Worm (Caenorhabditis elegans) whole organism, mixed stage, embryonic: ENCODE data around the gene Y37A1A.2.

ENCODE experiments used
- M03D4.4 ChIP-seq: sonication (generic microtip); optimal IDR thresholded peaks from 2 replicates; lab custom pipeline; 2017; ENCODE audit warnings: mild to moderate bottlenecking, missing genetic modification characterization, missing compliant biosample characterization
- bed-3 ChIP-seq: fragments of 200-800 bp; sonication (Bioruptor generic); optimal IDR thresholded peaks from 3 replicates; lab custom pipeline; 2018; ENCODE audit warnings: mild to moderate bottlenecking, missing genetic modification characterization, moderate library complexity, missing compliant biosample characterization
- blmp-1 ChIP-seq: fragments of 150-350 bp; optimal IDR thresholded peaks from 2 replicates; lab custom pipeline; 2014; ENCODE audit warnings: missing biosample characterization, missing genetic modification characterization
- ceh-39 ChIP-seq: fragments of 150-350 bp; optimal IDR thresholded peaks from 2 replicates; lab custom pipeline; 2014; ENCODE audit warnings: missing biosample characterization, missing genetic modification characterization
- ceh-43 ChIP-seq: fragments of 200-800 bp; sonication (Bioruptor generic); optimal IDR thresholded peaks from 2 replicates; lab custom pipeline; 2018; ENCODE audit warnings: mild to moderate bottlenecking, missing genetic modification characterization, moderate library complexity, missing compliant biosample characterization
- ceh-83 ChIP-seq: fragments of 200-800 bp; sonication (Bioruptor generic); optimal IDR thresholded peaks from 2 replicates; lab custom pipeline; 2018; ENCODE audit warnings: mild to moderate bottlenecking, missing genetic modification characterization, missing compliant biosample characterization
- ces-1 ChIP-seq: fragments of 150-350 bp; optimal IDR thresholded peaks from 2 replicates; lab custom pipeline; 2014; ENCODE audit warnings: missing biosample characterization, missing genetic modification reagents, missing genetic modification characterization
- cnd-1 ChIP-seq: fragments of 200-800 bp; sonication (Bioruptor generic); optimal IDR thresholded peaks from 2 replicates; lab custom pipeline; 2018; ENCODE audit warnings: mild to moderate bottlenecking, missing genetic modification characterization, missing compliant biosample characterization
- drap-1 ChIP-seq: fragments of 200-800 bp; sonication (Bioruptor generic); optimal IDR thresholded peaks from 3 replicates; lab custom pipeline; 2018; ENCODE audit warnings: mild to moderate bottlenecking, missing genetic modification characterization, missing compliant biosample characterization
- elt-1 ChIP-seq: sonication (generic microtip); optimal IDR thresholded peaks from 2 replicates; lab custom pipeline; 2017; ENCODE audit warnings: missing genetic modification characterization, mild to moderate bottlenecking, missing compliant biosample characterization, antibody characterized with exemption, moderate library complexity, borderline replicate concordance; ENCODE audit not compliant: insufficient read depth
- elt-3 ChIP-seq: fragments of 150-350 bp; optimal IDR thresholded peaks from 2 replicates; lab custom pipeline; 2014; ENCODE audit warnings: missing biosample characterization, missing genetic modification characterization
- flh-1 ChIP-seq: fragments of 200-800 bp; sonication (Bioruptor generic); optimal IDR thresholded peaks from 2 replicates; lab custom pipeline; 2018; ENCODE audit warnings: mild to moderate bottlenecking, missing genetic modification characterization, moderate library complexity, missing compliant biosample characterization
- ham-2 ChIP-seq: fragments of 200-800 bp; sonication (Bioruptor generic); optimal IDR thresholded peaks from 2 replicates; lab custom pipeline; 2018; ENCODE audit warnings: mild to moderate bottlenecking, missing genetic modification characterization, missing compliant biosample characterization
- hlh-1 ChIP-seq: fragments of 150-350 bp; optimal IDR thresholded peaks from 2 replicates; lab custom pipeline; 2014; ENCODE audit warnings: missing biosample characterization, missing genetic modification reagents, missing genetic modification characterization
- lin-13 ChIP-seq: fragments of 150-350 bp; optimal IDR thresholded peaks from 2 replicates; lab custom pipeline; 2014; ENCODE audit warnings: missing biosample characterization, missing genetic modification characterization
- lin-32 ChIP-seq: fragments of 200-800 bp; sonication (Bioruptor generic); optimal IDR thresholded peaks from 2 replicates; lab custom pipeline; 2018; ENCODE audit warnings: mild to moderate bottlenecking, missing genetic modification characterization, missing compliant biosample characterization
- lsy-2 ChIP-seq: fragments of 150-350 bp; optimal IDR thresholded peaks from 2 replicates; lab custom pipeline; 2014; ENCODE audit warnings: missing biosample characterization, missing genetic modification characterization
- mab-5 ChIP-seq: fragments of 150-350 bp; optimal IDR thresholded peaks from 2 replicates; lab custom pipeline; 2014; ENCODE audit warnings: missing biosample characterization, missing genetic modification characterization
- mep-1 ChIP-seq: fragments of 150-350 bp; optimal IDR thresholded peaks from 2 replicates; lab custom pipeline; 2017; ENCODE audit warnings: missing biosample characterization, missing genetic modification reagents, missing genetic modification characterization, inconsistent platforms
- mls-2 ChIP-seq: sonication (generic microtip); optimal IDR thresholded peaks from 2 replicates; lab custom pipeline; 2016; ENCODE audit warnings: mild to moderate bottlenecking, missing genetic modification characterization, moderate library complexity, missing compliant biosample characterization
- nhr-12 ChIP-seq: fragments of 150-350 bp; optimal IDR thresholded peaks from 2 replicates; lab custom pipeline; 2014; ENCODE audit warnings: missing biosample characterization, missing genetic modification characterization
- nhr-2 ChIP-seq: fragments of 150-350 bp; optimal IDR thresholded peaks from 2 replicates; lab custom pipeline; 2014; ENCODE audit warnings: missing biosample characterization, missing genetic modification characterization
- nhr-237 ChIP-seq: fragments of 150-350 bp; optimal IDR thresholded peaks from 2 replicates; lab custom pipeline; 2014; ENCODE audit warnings: missing biosample characterization, missing genetic modification characterization
- nhr-28 ChIP-seq: fragments of 150-350 bp; optimal IDR thresholded peaks from 2 replicates; lab custom pipeline; 2014; ENCODE audit warnings: missing biosample characterization, missing genetic modification characterization
- nhr-76 ChIP-seq: sonication (generic microtip); optimal IDR thresholded peaks from 2 replicates; lab custom pipeline; 2017; ENCODE audit warnings: missing biosample characterization, missing genetic modification characterization
- pha-4 ChIP-seq: fragments of 150-350 bp; optimal IDR thresholded peaks from 2 replicates; lab custom pipeline; 2018; ENCODE audit warnings: missing biosample characterization, missing genetic modification reagents, missing genetic modification characterization
- sem-2 ChIP-seq: fragments of 200-800 bp; sonication (Bioruptor generic); optimal IDR thresholded peaks from 2 replicates; lab custom pipeline; 2018; ENCODE audit warnings: mild to moderate bottlenecking, missing genetic modification characterization, missing compliant biosample characterization
- snpc-4 ChIP-seq: fragments of 150-350 bp; optimal IDR thresholded peaks from 2 replicates; lab custom pipeline; 2014; ENCODE audit warnings: missing biosample characterization, missing genetic modification characterization
- sptf-1 ChIP-seq: sonication (generic microtip); optimal IDR thresholded peaks from 2 replicates; lab custom pipeline; 2017; ENCODE audit warnings: mild to moderate bottlenecking, missing genetic modification characterization, moderate library complexity, missing compliant biosample characterization
- tbx-8 ChIP-seq: fragments of 200-800 bp; sonication (Bioruptor generic); optimal IDR thresholded peaks from 2 replicates; lab custom pipeline; 2018; ENCODE audit warnings: mild to moderate bottlenecking, missing genetic modification characterization, moderate library complexity, missing compliant biosample characterization
- unc-120 ChIP-seq: sonication (generic microtip); optimal IDR thresholded peaks from 2 replicates; lab custom pipeline; 2017; ENCODE audit warnings: missing genetic modification characterization, missing compliant biosample characterization; ENCODE audit not compliant: poor library complexity, severe bottlenecking
- unc-39 ChIP-seq: fragments of 150-350 bp; optimal IDR thresholded peaks from 2 replicates; lab custom pipeline; 2014; ENCODE audit warnings: missing biosample characterization, missing genetic modification characterization
- unc-62 ChIP-seq: fragments of 150-350 bp; optimal IDR thresholded peaks from 2 replicates; lab custom pipeline; 2014; ENCODE audit warnings: missing biosample characterization, missing genetic modification reagents, missing genetic modification characterization
- zip-8 ChIP-seq: fragments of 150-350 bp; optimal IDR thresholded peaks from 2 replicates; lab custom pipeline; 2014; ENCODE audit warnings: missing biosample characterization, missing genetic modification characterization
- ztf-11 ChIP-seq: fragments of 150-350 bp; optimal IDR thresholded peaks from 2 replicates; lab custom pipeline; 2014; ENCODE audit warnings: missing biosample characterization, missing genetic modification characterization

The Y37A1A.2 gene

DNA sequence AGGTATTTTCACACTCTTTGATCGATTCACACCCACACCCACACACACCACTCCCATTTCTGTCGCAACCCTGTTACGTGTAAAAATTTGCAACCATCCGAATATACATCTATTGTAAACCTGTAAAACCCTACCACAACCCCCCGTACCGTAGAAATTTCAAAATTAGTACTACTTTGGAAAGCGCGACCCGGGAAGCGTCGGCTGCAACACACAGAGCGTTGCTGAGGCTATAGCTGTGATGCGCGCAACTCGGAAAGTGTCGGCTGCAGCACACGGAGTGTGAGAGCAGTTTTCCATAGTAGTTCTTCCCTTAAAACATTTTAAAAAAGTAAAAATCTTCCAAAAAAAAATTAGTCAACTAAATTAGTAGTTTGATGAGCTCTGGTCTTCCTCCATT is 19.7 kb downstream of the Y37A1A.2 start:
- peak; percentile 20 for TF ChIP-seq sem-2 (GFP tag; lab: Kevin White, UChicago)
- no peak for TF ChIP-seq drap-1
- TF ChIP-seq, all 35 proteins: peak for 1

DNA sequence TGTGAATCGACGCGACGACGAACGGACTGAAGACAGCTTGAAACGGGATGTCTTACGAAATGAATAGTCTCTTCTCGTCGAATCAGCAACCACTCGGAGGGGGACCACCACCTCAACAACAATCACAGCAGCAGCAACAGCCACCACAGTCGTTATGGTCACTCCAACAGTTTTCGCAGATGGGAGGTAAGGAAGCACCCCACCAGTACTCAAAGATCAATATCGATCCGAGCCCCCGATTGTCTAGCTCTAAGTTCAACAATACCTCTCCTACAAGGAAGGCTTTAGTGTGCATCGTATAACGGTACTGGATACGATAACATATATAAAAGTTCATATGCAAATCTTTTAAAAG is 24.7 kb downstream of the Y37A1A.2 start:
- no peak for TF ChIP-seq ztf-11
- no peak for TF ChIP-seq ham-2 (GFP tag; lab: Kevin White, UChicago)
- TF ChIP-seq, all 35 proteins: peak for 0

DNA sequence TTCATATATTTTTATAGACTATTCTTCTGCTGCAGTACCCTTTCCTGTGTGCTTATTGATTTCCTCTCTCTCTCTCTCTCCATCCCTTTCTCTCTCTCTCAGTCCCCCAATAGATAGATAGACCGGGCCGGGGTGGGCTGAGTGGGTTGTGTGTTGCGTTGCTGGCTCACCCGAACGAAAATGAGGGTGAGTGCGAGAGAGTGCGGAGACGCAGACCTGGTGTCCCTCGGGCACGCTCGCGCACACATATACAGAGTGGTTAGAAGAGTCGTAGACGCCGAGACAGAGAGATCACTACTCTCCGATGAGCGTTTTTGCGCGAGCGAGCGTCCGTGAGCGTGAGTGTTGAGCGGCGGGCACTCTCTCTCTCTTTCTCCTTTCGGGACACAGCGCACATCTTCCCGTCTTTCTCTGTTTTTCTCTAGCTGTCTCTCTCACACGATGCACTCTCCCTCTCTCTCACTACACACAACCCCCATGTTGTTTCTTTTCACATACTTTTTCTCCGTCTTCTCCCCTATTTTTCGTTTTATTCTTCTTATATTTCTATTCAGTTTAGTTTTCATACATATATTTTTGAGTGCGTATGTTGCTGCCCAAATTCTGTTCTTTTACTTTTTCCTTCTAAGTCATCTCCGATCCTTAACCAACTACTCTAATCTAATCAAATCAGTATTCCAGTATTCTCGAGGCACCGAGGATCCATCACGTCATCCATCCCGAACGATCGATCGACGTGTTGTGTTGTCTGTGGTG is 25.2 kb downstream of the Y37A1A.2 start, which contains the start of gene lin-66:
TSS of gene lin-66 (plus strand) at position 672 of the 756 bp plus-strand sequence.
- TF ChIP-seq snpc-4 (tag; lab: Kevin White, UChicago): no peak
- TF ChIP-seq lin-13 (tag; lab: Kevin White, UChicago): peak; percentile 74
- TF ChIP-seq ham-2 (GFP tag; lab: Kevin White, UChicago): peak; percentile 74
- no peak for TF ChIP-seq ceh-83 (GFP tag; lab: Kevin White, UChicago)
- TF ChIP-seq lin-32 (GFP tag; lab: Kevin White, UChicago): no peak
- TF ChIP-seq mls-2 (tag; lab: Kevin White, UChicago): peak; percentile 86
- TF ChIP-seq cnd-1: peak; percentile 37
- peak; percentile 49 for TF ChIP-seq ceh-39 (tag; lab: Kevin White, UChicago)
- TF ChIP-seq lsy-2 (tag; lab: Kevin White, UChicago): no peak
- TF ChIP-seq flh-1 (GFP tag; lab: Kevin White, UChicago): no peak
- TF ChIP-seq bed-3 (GFP tag; lab: Kevin White, UChicago): no peak
- TF ChIP-seq elt-1 (tag; lab: Kevin White, UChicago): no peak
- TF ChIP-seq ztf-11: peak; percentile 46
- TF ChIP-seq drap-1: peak; percentile 81
- TF ChIP-seq nhr-76 (tag; lab: Kevin White, UChicago): no peak
- no peak for TF ChIP-seq nhr-12 (tag; lab: Kevin White, UChicago)
- no peak for TF ChIP-seq blmp-1
- no peak for TF ChIP-seq nhr-28 (tag; lab: Kevin White, UChicago)
- peak; percentile 66 for TF ChIP-seq unc-62 (GFP tag; lab: Kevin White, UChicago)
- TF ChIP-seq hlh-1 (tag; lab: Kevin White, UChicago): peak; percentile 9
- TF ChIP-seq sem-2 (GFP tag; lab: Kevin White, UChicago): no peak
- TF ChIP-seq M03D4.4: peak; percentile 70
- TF ChIP-seq ceh-43 (GFP tag; lab: Kevin White, UChicago): no peak
- peak; percentile 31 for TF ChIP-seq unc-39
- TF ChIP-seq tbx-8: peak; percentile 44
- TF ChIP-seq pha-4 (tag; lab: Kevin White, UChicago): peak; percentile 95
- TF ChIP-seq elt-3 (tag; lab: Kevin White, UChicago): no peak
- no peak for TF ChIP-seq zip-8 (tag; lab: Kevin White, UChicago)
- peak; percentile 49 for TF ChIP-seq mep-1 (tag; lab: Kevin White, UChicago)
- TF ChIP-seq ces-1 (GFP tag; lab: Kevin White, UChicago): peak; percentile 42
- TF ChIP-seq mab-5 (tag; lab: Kevin White, UChicago): no peak
- no peak for TF ChIP-seq nhr-2
- peak; percentile 84 for TF ChIP-seq sptf-1
- TF ChIP-seq unc-120 (tag; lab: Kevin White, UChicago): peak; percentile 98
- TF ChIP-seq nhr-237: peak; percentile 55

DNA sequence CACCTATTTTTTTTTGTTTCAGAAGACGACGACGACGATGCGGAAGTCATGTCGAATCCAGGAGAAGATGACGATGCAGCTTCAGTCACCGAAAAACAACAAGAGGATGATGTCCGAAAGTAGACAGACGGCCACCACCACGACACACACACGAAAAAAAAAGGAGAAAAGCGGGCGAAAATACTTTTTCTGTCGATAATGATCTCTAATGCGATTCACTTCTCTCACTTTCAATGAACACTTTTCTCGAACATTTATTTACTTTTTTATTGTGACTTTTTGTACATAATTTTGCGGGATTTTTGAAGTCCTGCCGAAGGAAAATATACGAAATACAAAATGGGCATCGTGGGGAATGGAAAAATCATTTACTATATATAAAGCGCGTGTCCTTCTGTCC is 28.9 kb downstream of the Y37A1A.2 start:
- TF ChIP-seq blmp-1 (peak; percentile 19), M03D4.4 (no peak)
